Fruit fly (Drosophila melanogaster) whole organism, embryonic: Measurements from ENCODE around the gene CG2574.

ENCODE experiments used
- Atf-2 ChIP-seq: fragments of 200-800 bp; sonication (Bioruptor generic); optimal IDR thresholded peaks from 2 replicates; lab custom pipeline; 2016; ENCODE audit warnings: missing biosample characterization, missing genetic modification characterization
- CG10267 ChIP-seq: fragments of 200-800 bp; sonication (Bioruptor generic); optimal IDR thresholded peaks from 2 replicates; lab custom pipeline; 2018; ENCODE audit warnings: missing biosample characterization, mild to moderate bottlenecking, missing genetic modification characterization, moderate library complexity
- CG10959 ChIP-seq: fragments of 200-800 bp; sonication (Bioruptor generic); IDR thresholded peaks from 2 replicates; pipeline ENCODE4 v1.3.6; 2022; ENCODE audit warnings: missing biosample characterization, missing genetic modification characterization
- CG17568 ChIP-seq: fragments of 200-800 bp; sonication (Bioruptor generic); optimal IDR thresholded peaks from 2 replicates; lab custom pipeline; 2018; ENCODE audit warnings: missing biosample characterization, mild to moderate bottlenecking, missing genetic modification characterization, moderate library complexity
- CG2889 ChIP-seq: fragments of 200-800 bp; sonication (Bioruptor generic); IDR thresholded peaks from 3 replicates; pipeline ENCODE4 v1.3.6; 2022; ENCODE audit warnings: missing biosample characterization, missing genetic modification characterization
- CG6689 ChIP-seq: fragments of 200-800 bp; sonication (Bioruptor generic); IDR thresholded peaks from 2 replicates; pipeline ENCODE4 v1.3.6; 2022; ENCODE audit warnings: missing biosample characterization, missing genetic modification characterization
- Side ChIP-seq: fragments of 200-800 bp; sonication (Bioruptor generic); optimal IDR thresholded peaks from 2 replicates; lab custom pipeline; 2016; ENCODE audit warnings: missing biosample characterization, missing genetic modification characterization
- dati ChIP-seq: fragments of 200-800 bp; sonication (Bioruptor generic); IDR thresholded peaks from 2 replicates; pipeline ENCODE4 v1.3.6; 2022; ENCODE audit warnings: missing biosample characterization, missing genetic modification characterization
- ranshi ChIP-seq: fragments of 200-800 bp; sonication (Bioruptor generic); IDR thresholded peaks from 2 replicates; pipeline ENCODE4 v1.3.6; 2022; ENCODE audit warnings: missing biosample characterization, missing genetic modification characterization
- ssp ChIP-seq: fragments of 200-800 bp; sonication (Bioruptor generic); IDR thresholded peaks from 2 replicates; pipeline ENCODE4 v1.3.6; 2022; ENCODE audit warnings: missing biosample characterization, missing genetic modification characterization
- tx ChIP-seq: fragments of 200-800 bp; sonication (Bioruptor generic); optimal IDR thresholded peaks from 2 replicates; lab custom pipeline; 2016; ENCODE audit warnings: missing biosample characterization, missing genetic modification characterization

- TF ChIP-seq CG2889 (no peak), CG17568 (no peak), dati (no peak), ranshi (GFP tag; lab: Robert Waterston, UW) (no peak), CG10959 (GFP tag; lab: Robert Waterston, UW) (no peak), Side (GFP tag; lab: Kevin White, UChicago) (no peak), Atf-2 (no peak), ssp (no peak), CG6689 (GFP tag; lab: Robert Waterston, UW) (no peak), CG10267 (tag; lab: Kevin White, UChicago) (no peak), tx (no peak)
Measured at dm6 chrX:12372818-12373217, 35.8 kb upstream of the CG2574 start, which contains the start of gene CG2577.
